Fruit fly (Drosophila melanogaster) whole organism, wandering third instar larva: Measurements from ENCODE around the gene Dip-C.

Experiments used
- CG32264 ChIP-seq: fragments of 200-800 bp; sonication (Bioruptor generic); optimal IDR thresholded peaks from 2 replicates; lab custom pipeline; 2016; ENCODE audit warnings: missing biosample characterization, missing genetic modification characterization
- CG9705 ChIP-seq: fragments of 200-800 bp; sonication (Bioruptor generic); optimal IDR thresholded peaks from 2 replicates; lab custom pipeline; 2018; ENCODE audit warnings: missing biosample characterization, mild to moderate bottlenecking, missing genetic modification characterization
- CrebA ChIP-seq: fragments of 200-800 bp; sonication (Bioruptor generic); optimal IDR thresholded peaks from 2 replicates; lab custom pipeline; 2016; ENCODE audit warnings: missing biosample characterization, mild to moderate bottlenecking, missing genetic modification characterization, borderline replicate concordance
- Dfd ChIP-seq: fragments of >200 bp; optimal IDR thresholded peaks from 2 replicates; lab custom pipeline; 2017; ENCODE audit warnings: missing biosample characterization, missing genetic modification characterization
- Dif ChIP-seq: fragments of 200-275, 200-300 bp; sonication (Bioruptor generic); optimal IDR thresholded peaks from 2 replicates; lab custom pipeline; 2018; ENCODE audit warnings: missing biosample characterization, missing genetic modification characterization; ENCODE audit not compliant: partially characterized antibody
- HLH106 ChIP-seq: fragments of 200-800 bp; optimal IDR thresholded peaks from 3 replicates; lab custom pipeline; 2019; ENCODE audit warnings: missing biosample characterization, mild to moderate bottlenecking, missing genetic modification characterization, moderate library complexity
- Hnf4 ChIP-seq: fragments of 200-800 bp; sonication (Bioruptor generic); optimal IDR thresholded peaks from 2 replicates; lab custom pipeline; 2016; ENCODE audit warnings: missing biosample characterization, mild to moderate bottlenecking, missing genetic modification characterization
- Hr78 ChIP-seq: fragments of >200 bp; optimal IDR thresholded peaks from 2 replicates; lab custom pipeline; 2017; ENCODE audit warnings: missing biosample characterization, missing genetic modification characterization
- Hr83 ChIP-seq: fragments of 200-300 bp; sonication (Bioruptor generic); optimal IDR thresholded peaks from 2 replicates; lab custom pipeline; 2016; ENCODE audit warnings: missing biosample characterization, mild to moderate bottlenecking, missing genetic modification characterization, moderate library complexity; ENCODE audit not compliant: poor library complexity, severe bottlenecking
- Jra ChIP-seq: sonication (Bioruptor generic); optimal IDR thresholded peaks from 2 replicates; lab custom pipeline; 2016; ENCODE audit warnings: missing biosample characterization, missing genetic modification characterization
- Myc ChIP-seq: fragments of >200 bp; optimal IDR thresholded peaks from 2 replicates; lab custom pipeline; 2017
- N ChIP-seq: fragments of >200 bp; optimal IDR thresholded peaks from 2 replicates; lab custom pipeline; 2018; ENCODE audit warnings: missing biosample characterization, missing external identifiers, missing genetic modification characterization
- OdsH ChIP-seq: fragments of 200-800 bp; sonication (Bioruptor generic); optimal IDR thresholded peaks from 2 replicates; lab custom pipeline; 2016; ENCODE audit warnings: missing biosample characterization, mild to moderate bottlenecking, missing genetic modification characterization
- Rel ChIP-seq, 2 experiments: fragments of 200-800 bp; sonication (Bioruptor generic) in 1 of 2; optimal IDR thresholded peaks; 2 replicates in 1 of 2; 3 replicates in 1 of 2; lab custom pipeline; 2016 to 2019; ENCODE audit warnings: mild to moderate bottlenecking in 2 of 2, missing biosample characterization in 2 of 2, missing genetic modification characterization in 2 of 2, moderate library complexity in 1 of 2
- Sp1 ChIP-seq: fragments of 200-800 bp; sonication (Bioruptor generic); optimal IDR thresholded peaks from 3 replicates; lab custom pipeline; 2019; ENCODE audit warnings: missing biosample characterization, mild to moderate bottlenecking, missing genetic modification characterization, moderate library complexity
- Vsx2 ChIP-seq: fragments of 200-300, 225-300 bp; sonication (Bioruptor generic); optimal IDR thresholded peaks from 2 replicates; lab custom pipeline; 2018; ENCODE audit warnings: missing biosample characterization, missing genetic modification characterization; ENCODE audit not compliant: partially characterized antibody
- br ChIP-seq: fragments of 200-800 bp; sonication (Bioruptor generic); optimal IDR thresholded peaks from 2 replicates; lab custom pipeline; 2016; ENCODE audit warnings: missing biosample characterization, missing genetic modification characterization
- brk ChIP-seq: fragments of 200-800 bp; sonication (Bioruptor generic); optimal IDR thresholded peaks from 2 replicates; lab custom pipeline; 2016; ENCODE audit warnings: missing biosample characterization, mild to moderate bottlenecking, missing genetic modification characterization
- dl ChIP-seq, 2 experiments: fragments of 175-275, 200-275 bp in 1 of 2; fragments of 200-275 bp in 1 of 2; sonication (Bioruptor generic); optimal IDR thresholded peaks; lab custom pipeline; 2018; ENCODE audit warnings: mild to moderate bottlenecking in 2 of 2, missing biosample characterization in 2 of 2, missing genetic modification characterization in 2 of 2, moderate library complexity in 2 of 2; ENCODE audit not compliant: partially characterized antibody in 2 of 2, insufficient read depth in 1 of 2
- dmrt93B ChIP-seq: fragments of 200-800 bp; sonication (Bioruptor generic); optimal IDR thresholded peaks from 2 replicates; lab custom pipeline; 2018; ENCODE audit warnings: missing biosample characterization, mild to moderate bottlenecking, missing genetic modification characterization
- dsf ChIP-seq: sonication (Bioruptor generic); optimal IDR thresholded peaks from 2 replicates; lab custom pipeline; 2016; ENCODE audit warnings: missing biosample characterization, missing genetic modification characterization, borderline replicate concordance
- ey ChIP-seq: fragments of 200-800 bp; sonication (Bioruptor generic); optimal IDR thresholded peaks from 2 replicates; lab custom pipeline; 2016; ENCODE audit warnings: missing biosample characterization, missing genetic modification characterization
- foxo ChIP-seq, 2 experiments: fragments of 200-800 bp; sonication (Bioruptor generic); optimal IDR thresholded peaks; 2 replicates in 1 of 2; 3 replicates in 1 of 2; lab custom pipeline; 2016 to 2017; ENCODE audit warnings: missing biosample characterization in 2 of 2, missing genetic modification characterization in 2 of 2
- fru ChIP-seq: fragments of 200-800 bp; sonication (Bioruptor generic); optimal IDR thresholded peaks from 3 replicates; lab custom pipeline; 2016; ENCODE audit warnings: missing biosample characterization, mild to moderate bottlenecking, missing genetic modification characterization
- h ChIP-seq: fragments of 200-800 bp; sonication (Bioruptor generic); optimal IDR thresholded peaks from 3 replicates; lab custom pipeline; 2016; ENCODE audit warnings: missing biosample characterization, mild to moderate bottlenecking, missing genetic modification characterization
- jim ChIP-seq: fragments of 175-275, 200-325 bp; sonication (Bioruptor generic); optimal IDR thresholded peaks from 2 replicates; lab custom pipeline; 2016; ENCODE audit warnings: missing biosample characterization, mild to moderate bottlenecking, missing genetic modification characterization
- lola ChIP-seq: fragments of >200 bp; optimal IDR thresholded peaks from 2 replicates; lab custom pipeline; 2017; ENCODE audit warnings: missing biosample characterization, missing genetic modification characterization
- pan ChIP-seq: fragments of >200 bp; optimal IDR thresholded peaks from 2 replicates; lab custom pipeline; 2017
- psq ChIP-seq: fragments of 200-800 bp; sonication (Bioruptor generic); optimal IDR thresholded peaks from 3 replicates; lab custom pipeline; 2017; ENCODE audit warnings: missing biosample characterization, mild to moderate bottlenecking, missing genetic modification characterization, moderate library complexity
- rgr ChIP-seq: fragments of 200-800 bp; sonication (Bioruptor generic); optimal IDR thresholded peaks from 3 replicates; lab custom pipeline; 2016; ENCODE audit warnings: missing biosample characterization, mild to moderate bottlenecking, missing genetic modification characterization
- sage ChIP-seq: fragments of 200-800 bp; sonication (Bioruptor generic); optimal IDR thresholded peaks from 2 replicates; lab custom pipeline; 2016; ENCODE audit warnings: missing biosample characterization, mild to moderate bottlenecking, missing genetic modification characterization
- sv ChIP-seq: fragments of 200-800 bp; sonication (Bioruptor generic); optimal IDR thresholded peaks from 3 replicates; lab custom pipeline; 2016; ENCODE audit warnings: missing biosample characterization, missing genetic modification characterization
- tai ChIP-seq: sonication (Bioruptor generic); optimal IDR thresholded peaks from 2 replicates; lab custom pipeline; 2016; ENCODE audit warnings: missing biosample characterization, missing genetic modification characterization
- usp ChIP-seq: fragments of >200 bp; optimal IDR thresholded peaks from 2 replicates; lab custom pipeline; 2017; ENCODE audit warnings: missing biosample characterization, missing genetic modification characterization
- woc ChIP-seq: sonication (Bioruptor generic); optimal IDR thresholded peaks from 2 replicates; lab custom pipeline; 2016; ENCODE audit warnings: missing biosample characterization, mild to moderate bottlenecking, missing genetic modification characterization

Dip-C gene

DNA sequence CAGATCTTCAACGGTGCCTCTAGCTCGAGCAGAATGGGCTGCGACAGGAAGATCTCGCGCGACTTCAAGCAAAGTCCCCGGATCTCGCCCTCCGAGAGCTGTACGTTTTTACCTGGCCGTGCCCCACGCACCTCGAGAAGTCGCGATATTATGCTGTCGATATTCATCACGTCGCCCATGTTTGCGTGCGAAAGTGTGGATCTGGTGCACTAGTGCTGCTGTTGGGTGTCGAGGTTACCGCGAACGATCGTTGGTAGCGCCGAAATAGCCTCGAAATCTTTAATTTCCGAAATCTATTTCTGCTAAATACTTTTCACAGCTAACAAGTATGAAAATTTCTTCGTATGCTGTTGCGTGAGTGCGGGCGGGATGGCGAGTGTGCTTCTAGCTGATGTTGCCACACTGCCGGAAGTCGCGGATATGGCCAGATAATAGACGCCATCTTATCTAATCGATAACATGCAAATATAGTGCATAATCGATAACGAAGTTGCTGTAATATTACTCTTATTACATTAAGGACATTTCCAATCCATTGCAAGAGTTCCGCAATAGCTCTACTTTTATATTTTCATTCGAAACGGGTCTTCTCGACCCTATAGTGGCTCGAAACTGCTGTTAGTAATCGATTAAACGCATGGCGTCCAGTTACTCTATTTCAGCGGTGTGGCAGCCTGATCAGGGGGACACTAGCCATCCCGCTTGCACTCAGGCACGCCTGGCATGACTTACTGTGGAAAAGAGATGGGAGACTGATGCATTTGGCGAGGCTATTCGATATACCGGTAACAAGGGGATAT, 12.2 kb upstream of the Dip-C start, which contains the start of gene Pp1-87B:
Gene Pp1-87B (minus strand): TSS at position 408 of the 800 bp plus-strand sequence.
- TF ChIP-seq Hnf4 (GFP tag; lab: Kevin White, UChicago): no peak
- no peak for TF ChIP-seq OdsH (GFP tag; lab: Kevin White, UChicago)
- TF ChIP-seq brk: no peak
- peak; percentile 38 for TF ChIP-seq CG9705 (GFP tag; lab: Kevin White, UChicago)
- TF ChIP-seq Dfd (GFP tag; lab: Kevin White, UChicago): no peak
- TF ChIP-seq woc (GFP tag; lab: Kevin White, UChicago): no peak
- no peak for TF ChIP-seq Jra (GFP tag; lab: Kevin White, UChicago)
- peak; percentile 4 for TF ChIP-seq ey (GFP tag; lab: Kevin White, UChicago)
- TF ChIP-seq h (GFP tag; lab: Kevin White, UChicago): no peak
- no peak for TF ChIP-seq Hr78 (GFP tag; lab: Kevin White, UChicago)
- TF ChIP-seq Myc: peak; percentile 83
- no peak for TF ChIP-seq br (GFP tag; lab: Kevin White, UChicago)
- no peak for TF ChIP-seq Dif
- peak; percentile 24 for TF ChIP-seq HLH106
- TF ChIP-seq N (GFP tag; lab: Kevin White, UChicago): no peak
- TF ChIP-seq dsf: no peak
- TF ChIP-seq psq: peak; percentile 6
- TF ChIP-seq Hr83: no peak
- no peak for TF ChIP-seq sv (GFP tag; lab: Kevin White, UChicago)
- no peak for TF ChIP-seq Rel (GFP tag; optimal IDR thresholded peaks at IDR 0.05; lab: Kevin White, UChicago)
- peak; percentile 28 for TF ChIP-seq Rel (tag; optimal IDR thresholded peaks at IDR 0.05; lab: Kevin White, UChicago)
- no peak for TF ChIP-seq sage (GFP tag; lab: Kevin White, UChicago)
- no peak for TF ChIP-seq tai (GFP tag; lab: Kevin White, UChicago)
- no peak for TF ChIP-seq lola (GFP tag; lab: Kevin White, UChicago)
- TF ChIP-seq dmrt93B: no peak
- TF ChIP-seq Sp1 (GFP tag; lab: Kevin White, UChicago): peak; percentile 38
- no peak for TF ChIP-seq CG32264 (GFP tag; lab: Kevin White, UChicago)
- no peak for TF ChIP-seq foxo (GFP tag; optimal IDR thresholded peaks at IDR 0.05; lab: Kevin White, UChicago)
- TF ChIP-seq dl (GFP tag; optimal IDR thresholded peaks at IDR 0.05; lab: Kevin White, UChicago; ENCODE audit: insufficient read depth in 1 of 2, partially characterized antibody in 2 of 2): no peak

DNA sequence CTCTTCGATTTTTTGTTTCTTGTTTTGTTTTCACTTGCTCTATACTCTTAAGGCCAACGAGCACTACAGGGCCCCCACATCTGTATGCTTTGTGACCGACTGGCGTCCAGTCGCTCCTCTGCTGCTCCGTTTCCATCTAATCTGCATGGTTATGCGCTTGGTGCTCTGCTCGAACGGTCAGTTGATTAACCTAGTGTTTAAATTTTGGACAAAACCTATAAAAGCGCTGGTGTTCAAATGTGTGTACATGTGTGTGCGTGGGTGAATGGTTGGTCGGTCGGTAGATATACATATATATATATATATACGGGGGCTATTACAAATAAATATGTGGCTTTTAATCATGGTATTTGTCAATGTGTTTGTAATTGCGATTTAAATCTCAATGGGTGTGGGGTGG, 10.4 kb upstream of the Dip-C start:
- TF ChIP-seq rgr (GFP tag; lab: Kevin White, UChicago): peak; percentile 97
- no peak for TF ChIP-seq Hnf4 (GFP tag; lab: Kevin White, UChicago)

DNA sequence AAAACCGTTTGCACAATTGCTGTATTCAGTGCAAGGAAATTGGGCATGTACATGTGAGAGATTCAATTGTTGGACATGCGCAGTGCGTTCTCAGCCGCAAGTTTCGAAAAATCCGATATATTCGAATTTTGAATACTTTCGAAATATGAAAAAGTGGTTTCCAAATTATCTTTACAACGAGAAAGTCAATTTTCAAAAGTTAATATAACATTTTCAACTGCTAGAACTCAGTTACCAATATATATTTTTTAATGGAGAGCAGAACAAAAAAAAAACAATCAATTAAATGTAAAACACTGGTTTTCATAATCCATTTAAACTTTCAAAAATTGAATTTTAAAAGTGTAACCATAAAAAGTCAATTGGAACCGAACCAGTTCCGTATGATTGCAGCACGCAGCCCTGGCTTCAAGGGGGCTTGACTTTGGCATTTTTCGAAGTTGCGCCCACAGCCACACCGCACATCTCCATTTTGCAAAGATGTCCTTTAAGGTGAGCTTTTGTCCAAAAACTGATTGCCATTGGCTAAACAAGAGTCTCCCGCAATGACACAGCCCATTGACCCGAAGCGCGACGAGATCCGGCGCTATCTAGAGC, 8.9 kb upstream of the Dip-C start, which contains the start of the genes Scgbeta and CG17202:
Gene Scgbeta (minus strand): TSS at position 51 of the 597 bp plus-strand sequence.
Gene CG17202 (plus strand): TSS at position 390 of the 597 bp plus-strand sequence.
- TF ChIP-seq jim (GFP tag; lab: Kevin White, UChicago) (no peak), Hr83 (peak; percentile 56)

DNA sequence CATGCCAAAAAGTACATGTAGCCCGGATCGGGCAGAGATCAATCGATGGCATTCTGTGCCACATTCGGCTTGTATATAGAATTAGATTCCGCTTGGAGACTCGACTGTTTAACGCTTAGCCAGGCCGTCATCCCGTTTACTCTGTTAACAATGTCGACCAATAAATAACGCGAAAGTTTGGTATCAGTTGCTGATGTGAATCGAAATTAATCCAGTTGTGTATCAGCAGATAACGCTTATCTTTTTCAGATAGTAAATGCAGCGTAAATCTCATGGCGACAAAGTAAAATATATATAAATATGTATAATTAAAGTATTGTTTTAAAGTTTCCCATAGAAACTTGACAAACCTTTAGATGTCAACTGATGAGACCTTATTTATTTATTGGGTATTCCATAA, 2.1 kb downstream of the Dip-C start:
- TF ChIP-seq br (GFP tag; lab: Kevin White, UChicago): no peak
- TF ChIP-seq, all 38 proteins: peak for 0

DNA sequence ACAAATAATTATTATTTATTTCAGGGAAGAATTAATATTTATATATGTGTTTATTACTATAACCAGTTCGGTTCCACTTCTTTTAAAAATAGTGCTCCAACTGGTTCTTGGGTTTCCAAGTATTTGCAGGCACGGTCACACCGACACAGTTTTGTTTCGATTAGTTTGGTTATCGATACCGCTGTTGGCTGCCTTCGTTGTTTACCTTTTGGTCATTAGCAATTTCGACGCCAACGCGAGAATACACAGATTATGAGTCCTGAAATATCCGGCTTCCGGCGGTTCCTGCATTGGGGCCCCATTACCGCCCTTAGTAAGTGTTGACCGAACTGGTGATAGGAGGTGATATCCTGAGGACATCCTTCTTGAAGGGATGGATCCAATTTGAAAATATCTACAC, 5.4 kb downstream of the Dip-C start, which contains the start of gene CG5196:
Gene CG5196 (plus strand): TSS at position 157 of the 400 bp plus-strand sequence.
- TF ChIP-seq pan (lab: Kevin White, UChicago) (no peak), Sp1 (GFP tag; lab: Kevin White, UChicago) (peak; percentile 22), usp (GFP tag; lab: Kevin White, UChicago) (no peak), CrebA (GFP tag; lab: Kevin White, UChicago) (no peak), fru (peak; percentile 17), sv (GFP tag; lab: Kevin White, UChicago) (no peak), psq (no peak), jim (GFP tag; lab: Kevin White, UChicago) (no peak), Vsx2 (GFP tag; lab: Kevin White, UChicago) (no peak), HLH106 (peak; percentile 7), sage (GFP tag; lab: Kevin White, UChicago) (no peak), Hr78 (GFP tag; lab: Kevin White, UChicago) (no peak), Jra (GFP tag; lab: Kevin White, UChicago) (no peak), Rel (GFP tag; optimal IDR thresholded peaks at IDR 0.05; lab: Kevin White, UChicago) (no peak), Rel (tag; optimal IDR thresholded peaks at IDR 0.05; lab: Kevin White, UChicago) (peak; percentile 27), CG32264 (GFP tag; lab: Kevin White, UChicago) (no peak), N (GFP tag; lab: Kevin White, UChicago) (no peak), woc (GFP tag; lab: Kevin White, UChicago) (no peak), CG9705 (GFP tag; lab: Kevin White, UChicago) (no peak), Myc (no peak)
